Worm (Caenorhabditis elegans) whole organism, mixed stage, embryonic: ENCODE results near the gene Y69E1A.4.

Source experiments
- M03D4.4 ChIP-seq: sonication (generic microtip); optimal IDR thresholded peaks from 2 replicates; lab custom pipeline; 2017; ENCODE audit warnings: mild to moderate bottlenecking, missing genetic modification characterization, missing compliant biosample characterization
- bed-3 ChIP-seq: fragments of 200-800 bp; sonication (Bioruptor generic); optimal IDR thresholded peaks from 3 replicates; lab custom pipeline; 2018; ENCODE audit warnings: mild to moderate bottlenecking, missing genetic modification characterization, moderate library complexity, missing compliant biosample characterization
- blmp-1 ChIP-seq: fragments of 150-350 bp; optimal IDR thresholded peaks from 2 replicates; lab custom pipeline; 2014; ENCODE audit warnings: missing biosample characterization, missing genetic modification characterization
- ceh-39 ChIP-seq: fragments of 150-350 bp; optimal IDR thresholded peaks from 2 replicates; lab custom pipeline; 2014; ENCODE audit warnings: missing biosample characterization, missing genetic modification characterization
- ceh-43 ChIP-seq: fragments of 200-800 bp; sonication (Bioruptor generic); optimal IDR thresholded peaks from 2 replicates; lab custom pipeline; 2018; ENCODE audit warnings: mild to moderate bottlenecking, missing genetic modification characterization, moderate library complexity, missing compliant biosample characterization
- ceh-83 ChIP-seq: fragments of 200-800 bp; sonication (Bioruptor generic); optimal IDR thresholded peaks from 2 replicates; lab custom pipeline; 2018; ENCODE audit warnings: mild to moderate bottlenecking, missing genetic modification characterization, missing compliant biosample characterization
- ces-1 ChIP-seq: fragments of 150-350 bp; optimal IDR thresholded peaks from 2 replicates; lab custom pipeline; 2014; ENCODE audit warnings: missing biosample characterization, missing genetic modification reagents, missing genetic modification characterization
- cnd-1 ChIP-seq: fragments of 200-800 bp; sonication (Bioruptor generic); optimal IDR thresholded peaks from 2 replicates; lab custom pipeline; 2018; ENCODE audit warnings: mild to moderate bottlenecking, missing genetic modification characterization, missing compliant biosample characterization
- drap-1 ChIP-seq: fragments of 200-800 bp; sonication (Bioruptor generic); optimal IDR thresholded peaks from 3 replicates; lab custom pipeline; 2018; ENCODE audit warnings: mild to moderate bottlenecking, missing genetic modification characterization, missing compliant biosample characterization
- elt-1 ChIP-seq: sonication (generic microtip); optimal IDR thresholded peaks from 2 replicates; lab custom pipeline; 2017; ENCODE audit warnings: missing genetic modification characterization, mild to moderate bottlenecking, missing compliant biosample characterization, antibody characterized with exemption, moderate library complexity, borderline replicate concordance; ENCODE audit not compliant: insufficient read depth
- elt-3 ChIP-seq: fragments of 150-350 bp; optimal IDR thresholded peaks from 2 replicates; lab custom pipeline; 2014; ENCODE audit warnings: missing biosample characterization, missing genetic modification characterization
- flh-1 ChIP-seq: fragments of 200-800 bp; sonication (Bioruptor generic); optimal IDR thresholded peaks from 2 replicates; lab custom pipeline; 2018; ENCODE audit warnings: mild to moderate bottlenecking, missing genetic modification characterization, moderate library complexity, missing compliant biosample characterization
- ham-2 ChIP-seq: fragments of 200-800 bp; sonication (Bioruptor generic); optimal IDR thresholded peaks from 2 replicates; lab custom pipeline; 2018; ENCODE audit warnings: mild to moderate bottlenecking, missing genetic modification characterization, missing compliant biosample characterization
- hlh-1 ChIP-seq: fragments of 150-350 bp; optimal IDR thresholded peaks from 2 replicates; lab custom pipeline; 2014; ENCODE audit warnings: missing biosample characterization, missing genetic modification reagents, missing genetic modification characterization
- lin-13 ChIP-seq: fragments of 150-350 bp; optimal IDR thresholded peaks from 2 replicates; lab custom pipeline; 2014; ENCODE audit warnings: missing biosample characterization, missing genetic modification characterization
- lin-32 ChIP-seq: fragments of 200-800 bp; sonication (Bioruptor generic); optimal IDR thresholded peaks from 2 replicates; lab custom pipeline; 2018; ENCODE audit warnings: mild to moderate bottlenecking, missing genetic modification characterization, missing compliant biosample characterization
- lsy-2 ChIP-seq: fragments of 150-350 bp; optimal IDR thresholded peaks from 2 replicates; lab custom pipeline; 2014; ENCODE audit warnings: missing biosample characterization, missing genetic modification characterization
- mab-5 ChIP-seq: fragments of 150-350 bp; optimal IDR thresholded peaks from 2 replicates; lab custom pipeline; 2014; ENCODE audit warnings: missing biosample characterization, missing genetic modification characterization
- mep-1 ChIP-seq: fragments of 150-350 bp; optimal IDR thresholded peaks from 2 replicates; lab custom pipeline; 2017; ENCODE audit warnings: missing biosample characterization, missing genetic modification reagents, missing genetic modification characterization, inconsistent platforms
- mls-2 ChIP-seq: sonication (generic microtip); optimal IDR thresholded peaks from 2 replicates; lab custom pipeline; 2016; ENCODE audit warnings: mild to moderate bottlenecking, missing genetic modification characterization, moderate library complexity, missing compliant biosample characterization
- nhr-12 ChIP-seq: fragments of 150-350 bp; optimal IDR thresholded peaks from 2 replicates; lab custom pipeline; 2014; ENCODE audit warnings: missing biosample characterization, missing genetic modification characterization
- nhr-2 ChIP-seq: fragments of 150-350 bp; optimal IDR thresholded peaks from 2 replicates; lab custom pipeline; 2014; ENCODE audit warnings: missing biosample characterization, missing genetic modification characterization
- nhr-237 ChIP-seq: fragments of 150-350 bp; optimal IDR thresholded peaks from 2 replicates; lab custom pipeline; 2014; ENCODE audit warnings: missing biosample characterization, missing genetic modification characterization
- nhr-28 ChIP-seq: fragments of 150-350 bp; optimal IDR thresholded peaks from 2 replicates; lab custom pipeline; 2014; ENCODE audit warnings: missing biosample characterization, missing genetic modification characterization
- nhr-76 ChIP-seq: sonication (generic microtip); optimal IDR thresholded peaks from 2 replicates; lab custom pipeline; 2017; ENCODE audit warnings: missing biosample characterization, missing genetic modification characterization
- pha-4 ChIP-seq: fragments of 150-350 bp; optimal IDR thresholded peaks from 2 replicates; lab custom pipeline; 2018; ENCODE audit warnings: missing biosample characterization, missing genetic modification reagents, missing genetic modification characterization
- sem-2 ChIP-seq: fragments of 200-800 bp; sonication (Bioruptor generic); optimal IDR thresholded peaks from 2 replicates; lab custom pipeline; 2018; ENCODE audit warnings: mild to moderate bottlenecking, missing genetic modification characterization, missing compliant biosample characterization
- snpc-4 ChIP-seq: fragments of 150-350 bp; optimal IDR thresholded peaks from 2 replicates; lab custom pipeline; 2014; ENCODE audit warnings: missing biosample characterization, missing genetic modification characterization
- sptf-1 ChIP-seq: sonication (generic microtip); optimal IDR thresholded peaks from 2 replicates; lab custom pipeline; 2017; ENCODE audit warnings: mild to moderate bottlenecking, missing genetic modification characterization, moderate library complexity, missing compliant biosample characterization
- tbx-8 ChIP-seq: fragments of 200-800 bp; sonication (Bioruptor generic); optimal IDR thresholded peaks from 2 replicates; lab custom pipeline; 2018; ENCODE audit warnings: mild to moderate bottlenecking, missing genetic modification characterization, moderate library complexity, missing compliant biosample characterization
- unc-120 ChIP-seq: sonication (generic microtip); optimal IDR thresholded peaks from 2 replicates; lab custom pipeline; 2017; ENCODE audit warnings: missing genetic modification characterization, missing compliant biosample characterization; ENCODE audit not compliant: poor library complexity, severe bottlenecking
- unc-39 ChIP-seq: fragments of 150-350 bp; optimal IDR thresholded peaks from 2 replicates; lab custom pipeline; 2014; ENCODE audit warnings: missing biosample characterization, missing genetic modification characterization
- unc-62 ChIP-seq: fragments of 150-350 bp; optimal IDR thresholded peaks from 2 replicates; lab custom pipeline; 2014; ENCODE audit warnings: missing biosample characterization, missing genetic modification reagents, missing genetic modification characterization
- zip-8 ChIP-seq: fragments of 150-350 bp; optimal IDR thresholded peaks from 2 replicates; lab custom pipeline; 2014; ENCODE audit warnings: missing biosample characterization, missing genetic modification characterization
- ztf-11 ChIP-seq: fragments of 150-350 bp; optimal IDR thresholded peaks from 2 replicates; lab custom pipeline; 2014; ENCODE audit warnings: missing biosample characterization, missing genetic modification characterization

Y69E1A.4 gene

DNA sequence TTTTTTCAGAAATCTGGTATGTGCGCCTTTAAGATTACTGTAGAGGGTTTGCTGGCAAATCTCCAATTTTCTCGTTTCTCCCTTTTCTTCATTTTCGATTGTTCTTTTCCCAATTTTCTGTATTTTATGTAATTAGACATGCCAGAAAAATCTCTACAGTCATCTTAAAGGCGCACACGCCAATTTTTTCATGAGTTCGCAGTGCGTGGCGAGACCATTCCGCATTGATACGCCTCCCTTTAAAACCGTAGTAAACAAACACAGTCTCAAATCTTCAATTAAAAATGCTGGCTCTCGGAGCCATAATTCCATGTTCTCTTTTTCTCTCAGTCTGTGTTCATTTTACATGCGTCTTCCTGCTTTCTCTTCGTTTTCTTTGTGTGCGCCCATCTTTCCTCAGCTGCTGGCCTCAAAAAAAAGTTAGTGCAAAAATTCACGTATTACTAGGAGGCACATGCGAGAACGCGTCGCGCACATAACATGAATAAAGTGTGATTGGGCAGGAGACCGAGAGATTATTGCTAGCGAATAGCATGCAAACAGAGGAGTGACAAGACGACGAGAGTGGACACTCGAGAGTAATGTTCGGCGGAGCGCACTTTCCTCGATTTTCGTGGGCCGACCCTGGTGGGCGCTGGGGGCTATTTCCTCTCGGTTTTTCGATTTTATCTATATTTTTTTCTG, 36.0 kb upstream of the Y69E1A.4 start:
- TF ChIP-seq tbx-8 (no peak), nhr-12 (no peak), mls-2 (tag; lab: Kevin White, UChicago) (peak; percentile 48), unc-62 (GFP tag; lab: Kevin White, UChicago) (peak; percentile 14), pha-4 (tag; lab: Kevin White, UChicago) (peak; percentile 39), mep-1 (tag; lab: Kevin White, UChicago) (peak; percentile 40), M03D4.4 (peak; percentile 30), flh-1 (no peak), nhr-2 (no peak), sem-2 (GFP tag; lab: Kevin White, UChicago) (no peak), blmp-1 (tag; lab: Kevin White, UChicago) (no peak), ceh-39 (peak; percentile 32), sptf-1 (tag; lab: Kevin White, UChicago) (no peak), hlh-1 (tag; lab: Kevin White, UChicago) (peak; percentile 45), ham-2 (GFP tag; lab: Kevin White, UChicago) (no peak), nhr-28 (tag; lab: Kevin White, UChicago) (no peak), snpc-4 (tag; lab: Kevin White, UChicago) (no peak), lin-13 (tag; lab: Kevin White, UChicago) (no peak), unc-120 (peak; percentile 13), elt-3 (tag; lab: Kevin White, UChicago) (no peak), lin-32 (GFP tag; lab: Kevin White, UChicago) (no peak), ceh-83 (GFP tag; lab: Kevin White, UChicago) (no peak), zip-8 (tag; lab: Kevin White, UChicago) (no peak), cnd-1 (tag; lab: Kevin White, UChicago) (no peak), ces-1 (GFP tag; lab: Kevin White, UChicago) (peak; percentile 79), bed-3 (GFP tag; lab: Kevin White, UChicago) (no peak), nhr-76 (tag; lab: Kevin White, UChicago) (no peak), nhr-237 (tag; lab: Kevin White, UChicago) (peak; percentile 20), unc-39 (tag; lab: Kevin White, UChicago) (no peak), mab-5 (tag; lab: Kevin White, UChicago) (no peak), lsy-2 (tag; lab: Kevin White, UChicago) (peak; percentile 21), ceh-43 (GFP tag; lab: Kevin White, UChicago) (no peak), elt-1 (tag; lab: Kevin White, UChicago) (peak; percentile 27), drap-1 (GFP tag; lab: Kevin White, UChicago) (no peak), ztf-11 (tag; lab: Kevin White, UChicago) (no peak)

DNA sequence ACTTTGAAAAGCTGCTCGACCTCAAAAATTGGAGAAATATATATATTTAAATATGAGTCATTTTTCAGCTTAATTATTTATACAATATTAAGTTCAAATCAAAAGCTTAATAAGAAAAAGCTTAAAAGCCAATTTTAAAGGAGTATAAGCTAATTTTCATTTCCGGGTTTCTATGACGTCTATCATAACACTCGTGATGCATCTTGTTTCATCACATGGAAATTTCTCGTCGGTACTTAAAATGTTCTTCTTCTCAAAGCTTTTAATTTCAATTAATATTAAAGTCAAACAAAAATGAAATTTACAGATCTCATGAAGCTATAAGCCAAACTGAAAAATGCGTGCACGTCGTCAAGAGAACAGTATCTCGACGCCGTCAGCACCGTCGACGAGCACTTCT, 35.3 kb upstream of the Y69E1A.4 start, which contains the start of gene rbr-2:
Gene rbr-2 (plus strand): TSS at position 301 of the 400 bp plus-strand sequence.
- TF ChIP-seq ceh-39: no peak
- no peak for TF ChIP-seq unc-62 (GFP tag; lab: Kevin White, UChicago)
- no peak for TF ChIP-seq ztf-11 (tag; lab: Kevin White, UChicago)
- no peak for TF ChIP-seq zip-8 (tag; lab: Kevin White, UChicago)
- TF ChIP-seq M03D4.4: no peak
- TF ChIP-seq cnd-1 (tag; lab: Kevin White, UChicago): no peak
- TF ChIP-seq mls-2 (tag; lab: Kevin White, UChicago): no peak
- no peak for TF ChIP-seq ces-1 (GFP tag; lab: Kevin White, UChicago)
- no peak for TF ChIP-seq snpc-4 (tag; lab: Kevin White, UChicago)
- TF ChIP-seq lin-32 (GFP tag; lab: Kevin White, UChicago): no peak
- TF ChIP-seq flh-1: no peak
- TF ChIP-seq ham-2 (GFP tag; lab: Kevin White, UChicago): no peak
- no peak for TF ChIP-seq nhr-76 (tag; lab: Kevin White, UChicago)
- TF ChIP-seq pha-4 (tag; lab: Kevin White, UChicago): no peak
- TF ChIP-seq lin-13 (tag; lab: Kevin White, UChicago): no peak
- TF ChIP-seq drap-1 (GFP tag; lab: Kevin White, UChicago): no peak
- no peak for TF ChIP-seq ceh-43 (GFP tag; lab: Kevin White, UChicago)
- no peak for TF ChIP-seq mep-1 (tag; lab: Kevin White, UChicago)
- no peak for TF ChIP-seq nhr-12
- no peak for TF ChIP-seq bed-3 (GFP tag; lab: Kevin White, UChicago)
